Fruit fly (Drosophila melanogaster) whole organism, embryonic: Measurements from ENCODE around the gene CG33258.

Experiments
- CG17186 ChIP-seq: fragments of 200-800 bp; sonication (Bioruptor generic); optimal IDR thresholded peaks from 3 replicates; lab custom pipeline; 2017; ENCODE audit warnings: missing biosample characterization, missing genetic modification reagents, missing genetic modification characterization
- CG31441 ChIP-seq: fragments of 200-800 bp; sonication (Bioruptor generic); IDR thresholded peaks from 2 replicates; pipeline ENCODE4 v1.3.6; 2022; ENCODE audit warnings: missing biosample characterization, missing genetic modification characterization
- CG34224 ChIP-seq: fragments of 200-800 bp; sonication (Bioruptor generic); IDR thresholded peaks from 3 replicates; pipeline ENCODE4 v1.3.6; 2022; ENCODE audit warnings: missing biosample characterization, missing genetic modification characterization; ENCODE audit not compliant: partially characterized antibody
- CG34422 ChIP-seq: fragments of 200-800 bp; sonication (Bioruptor generic); IDR thresholded peaks from 3 replicates; pipeline ENCODE4 v1.3.6; 2022; ENCODE audit warnings: missing biosample characterization, missing genetic modification characterization
- CG4617 ChIP-seq: fragments of 200-800 bp; sonication (Bioruptor generic); optimal IDR thresholded peaks from 3 replicates; lab custom pipeline; 2016; ENCODE audit warnings: missing biosample characterization, missing genetic modification characterization, borderline replicate concordance
- CG8388 ChIP-seq: fragments of 200-800 bp; sonication (Bioruptor generic); optimal IDR thresholded peaks from 2 replicates; lab custom pipeline; 2019; ENCODE audit warnings: missing biosample characterization, mild to moderate bottlenecking, missing genetic modification characterization, moderate library complexity
- H15 ChIP-seq: fragments of 200-800 bp; sonication (Bioruptor generic); IDR thresholded peaks from 3 replicates; pipeline ENCODE4 v1.3.6; 2022; ENCODE audit warnings: missing biosample characterization, missing genetic modification characterization
- H2.0 ChIP-seq: fragments of 200-800 bp; sonication (Bioruptor generic); IDR thresholded peaks from 2 replicates; pipeline ENCODE4 v1.3.6; 2022; ENCODE audit warnings: missing biosample characterization, missing genetic modification characterization
- MESR4 ChIP-seq: fragments of 200-800 bp; sonication (Bioruptor generic); optimal IDR thresholded peaks from 2 replicates; lab custom pipeline; 2018; ENCODE audit warnings: missing biosample characterization, mild to moderate bottlenecking, missing genetic modification characterization, moderate library complexity
- Poxn ChIP-seq: fragments of 200-800 bp; sonication (Bioruptor generic); IDR thresholded peaks from 2 replicates; pipeline ENCODE4 v1.3.6; 2022; ENCODE audit warnings: missing biosample characterization, missing genetic modification characterization
- dati ChIP-seq: fragments of 200-800 bp; sonication (Bioruptor generic); IDR thresholded peaks from 2 replicates; pipeline ENCODE4 v1.3.6; 2022; ENCODE audit warnings: missing biosample characterization, missing genetic modification characterization
- fd96Cb ChIP-seq: fragments of 200-800 bp; sonication (Bioruptor generic); optimal IDR thresholded peaks from 2 replicates; lab custom pipeline; 2018; ENCODE audit warnings: missing biosample characterization, mild to moderate bottlenecking, missing genetic modification characterization, moderate library complexity
- gro ChIP-seq: fragments of 200-800 bp; sonication (Bioruptor generic); optimal IDR thresholded peaks from 2 replicates; lab custom pipeline; 2016; ENCODE audit warnings: missing biosample characterization, missing genetic modification characterization
- nom ChIP-seq: fragments of 200-800 bp; sonication (Bioruptor generic); optimal IDR thresholded peaks from 2 replicates; lab custom pipeline; 2017; ENCODE audit warnings: missing biosample characterization, missing genetic modification characterization, mild to moderate bottlenecking, moderate library complexity, missing genetic modification reagents
- tio ChIP-seq: fragments of 200-800 bp; sonication (Bioruptor generic); optimal IDR thresholded peaks from 2 replicates; lab custom pipeline; 2017; ENCODE audit warnings: missing biosample characterization, missing genetic modification characterization, inconsistent platforms
- zfh1 ChIP-seq: fragments of 200-800 bp; sonication (Bioruptor generic); IDR thresholded peaks from 3 replicates; pipeline ENCODE4 v1.3.6; 2022; ENCODE audit warnings: missing biosample characterization, missing genetic modification characterization

The CG33258 gene

dm6 chr3L:16132067-16132418 is 49.7 kb downstream of the CG33258 start (continued):
- peak; percentile 9 for TF ChIP-seq nom
- TF ChIP-seq dati: 0 out of 2 replicates have a peak, but pooled peaks have one; percentile 5
- TF ChIP-seq CG31441: no peak
- TF ChIP-seq H15 (GFP tag; lab: Robert Waterston, UW): 0 out of 3 replicates have a peak, but pooled peaks have one; percentile 31
- TF ChIP-seq CG4617 (GFP tag; lab: Kevin White, UChicago): peak; percentile 44
- no peak for TF ChIP-seq gro (GFP tag; lab: Kevin White, UChicago)
- TF ChIP-seq CG8388 (GFP tag; lab: Kevin White, UChicago): no peak
- TF ChIP-seq CG17186: peak; percentile 46
- TF ChIP-seq H2.0: 0 out of 2 replicates have a peak, but pooled peaks have one; percentile 3
- no peak for TF ChIP-seq fd96Cb (tag; lab: Kevin White, UChicago)
- peak; percentile 3; the same call in 1 of the 3 replicates for TF ChIP-seq CG34422 (GFP tag; lab: Robert Waterston, UW)
- 0 out of 3 replicates have a peak, but pooled peaks have one; percentile 8 for TF ChIP-seq zfh1 (GFP tag; lab: Robert Waterston, UW)
- TF ChIP-seq MESR4: peak; percentile 60
- TF ChIP-seq Poxn (GFP tag; lab: Robert Waterston, UW): no peak
- TF ChIP-seq tio (GFP tag; lab: Kevin White, UChicago): no peak
- peak; percentile 25; the same call in 1 of the 3 replicates for TF ChIP-seq CG34224 (GFP tag; lab: Robert Waterston, UW)
- TF ChIP-seq, all 482 proteins: peak for 17
